Worm (Caenorhabditis elegans) whole organism, late embryonic: ENCODE data around the gene ttc-17.

Source experiments
- K09A11.1 ChIP-seq: sonication (generic microtip); optimal IDR thresholded peaks from 2 replicates; lab custom pipeline; 2017; ENCODE audit warnings: antibody characterized with exemption, mild to moderate bottlenecking, missing genetic modification characterization, missing compliant biosample characterization; ENCODE audit not compliant: insufficient read depth
- ama-1 ChIP-seq: fragments of 150-350 bp; optimal IDR thresholded peaks from 2 replicates; lab custom pipeline; 2014
- ceh-14 ChIP-seq: sonication (generic microtip); optimal IDR thresholded peaks from 2 replicates; lab custom pipeline; 2016; ENCODE audit warnings: missing genotype, missing genetic modification characterization, missing compliant biosample characterization
- ceh-18 ChIP-seq: sonication (generic microtip); optimal IDR thresholded peaks from 2 replicates; lab custom pipeline; 2016; ENCODE audit warnings: missing genetic modification characterization, missing compliant biosample characterization
- ceh-2 ChIP-seq: sonication (generic microtip); optimal IDR thresholded peaks from 2 replicates; lab custom pipeline; 2016; ENCODE audit warnings: missing genotype, missing genetic modification characterization, missing compliant biosample characterization
- ceh-22 ChIP-seq: sonication (generic microtip); optimal IDR thresholded peaks from 2 replicates; lab custom pipeline; 2017; ENCODE audit warnings: missing biosample characterization, missing genetic modification characterization
- ceh-31 ChIP-seq: sonication (generic microtip); optimal IDR thresholded peaks from 2 replicates; lab custom pipeline; 2016; ENCODE audit warnings: missing genetic modification characterization, missing compliant biosample characterization
- ceh-6 ChIP-seq: fragments of 200-800 bp; sonication (Bioruptor generic); optimal IDR thresholded peaks from 2 replicates; lab custom pipeline; 2018; ENCODE audit warnings: mild to moderate bottlenecking, missing genetic modification characterization, missing compliant biosample characterization
- che-1 ChIP-seq: sonication (generic microtip); optimal IDR thresholded peaks from 2 replicates; lab custom pipeline; 2016; ENCODE audit warnings: mild to moderate bottlenecking, missing genetic modification characterization, missing compliant biosample characterization
- dve-1 ChIP-seq: sonication (generic microtip); optimal IDR thresholded peaks from 2 replicates; lab custom pipeline; 2017; ENCODE audit warnings: antibody characterized with exemption, mild to moderate bottlenecking, missing genetic modification characterization, missing compliant biosample characterization
- elt-2 ChIP-seq: sonication (generic microtip); optimal IDR thresholded peaks from 2 replicates; lab custom pipeline; 2016; ENCODE audit warnings: missing genetic modification reagents, missing genetic modification characterization, missing compliant biosample characterization
- fkh-10 ChIP-seq: fragments of 150-350 bp; optimal IDR thresholded peaks from 2 replicates; lab custom pipeline; 2014; ENCODE audit warnings: missing biosample characterization, missing genetic modification reagents, missing genetic modification characterization
- gmeb-2 ChIP-seq: sonication (generic microtip); optimal IDR thresholded peaks from 2 replicates; lab custom pipeline; 2016; ENCODE audit warnings: missing genetic modification characterization, inconsistent platforms, missing compliant biosample characterization
- hlh-15 ChIP-seq: sonication (generic microtip); optimal IDR thresholded peaks from 2 replicates; lab custom pipeline; 2016; ENCODE audit warnings: missing genetic modification characterization, missing compliant biosample characterization
- hlh-8 ChIP-seq: sonication (generic microtip); optimal IDR thresholded peaks from 2 replicates; lab custom pipeline; 2016; ENCODE audit warnings: missing genotype, missing genetic modification characterization, missing compliant biosample characterization
- lin-11 ChIP-seq: fragments of 200-800 bp; sonication (Bioruptor generic); optimal IDR thresholded peaks from 2 replicates; lab custom pipeline; 2018; ENCODE audit warnings: mild to moderate bottlenecking, missing genetic modification characterization, missing compliant biosample characterization
- mec-3 ChIP-seq: sonication (generic microtip); optimal IDR thresholded peaks from 2 replicates; lab custom pipeline; 2016; ENCODE audit warnings: borderline replicate concordance, missing genetic modification characterization, missing compliant biosample characterization
- nfya-1 ChIP-seq: sonication (generic microtip); optimal IDR thresholded peaks from 2 replicates; lab custom pipeline; 2017; ENCODE audit warnings: missing genetic modification characterization, mild to moderate bottlenecking, missing compliant biosample characterization, antibody characterized with exemption, moderate library complexity
- nhr-11 ChIP-seq: fragments of 150-350 bp; optimal IDR thresholded peaks from 2 replicates; lab custom pipeline; 2014; ENCODE audit warnings: missing biosample characterization, missing genetic modification characterization
- npax-4 ChIP-seq: sonication (generic microtip); optimal IDR thresholded peaks from 2 replicates; lab custom pipeline; 2016; ENCODE audit warnings: missing genetic modification characterization, missing compliant biosample characterization
- odd-2 ChIP-seq: sonication (generic microtip); optimal IDR thresholded peaks from 2 replicates; lab custom pipeline; 2017; ENCODE audit warnings: antibody characterized with exemption, mild to moderate bottlenecking, missing genetic modification characterization, missing compliant biosample characterization
- pag-3 ChIP-seq: sonication (generic microtip); optimal IDR thresholded peaks from 2 replicates; lab custom pipeline; 2016; ENCODE audit warnings: missing compliant biosample characterization, missing genetic modification characterization, borderline replicate concordance
- pat-9 ChIP-seq: fragments of 200-800 bp; sonication (Bioruptor generic); optimal IDR thresholded peaks from 2 replicates; lab custom pipeline; 2018; ENCODE audit warnings: mild to moderate bottlenecking, missing genetic modification characterization, moderate library complexity, missing compliant biosample characterization
- pax-1 ChIP-seq: fragments of 150-350 bp; optimal IDR thresholded peaks from 2 replicates; lab custom pipeline; 2014; ENCODE audit warnings: missing biosample characterization, missing genetic modification characterization
- pha-2 ChIP-seq: sonication (generic microtip); optimal IDR thresholded peaks from 2 replicates; lab custom pipeline; 2017; ENCODE audit warnings: mild to moderate bottlenecking, missing genetic modification characterization, missing compliant biosample characterization
- pros-1 ChIP-seq: fragments of 150-350 bp; optimal IDR thresholded peaks from 2 replicates; lab custom pipeline; 2014; ENCODE audit warnings: missing biosample characterization, missing genetic modification reagents, missing genetic modification characterization
- ref-2 ChIP-seq: sonication (generic microtip); optimal IDR thresholded peaks from 2 replicates; lab custom pipeline; 2016; ENCODE audit warnings: missing genetic modification characterization, missing compliant biosample characterization
- rnt-1 ChIP-seq: sonication (generic microtip); optimal IDR thresholded peaks from 2 replicates; lab custom pipeline; 2016; ENCODE audit warnings: missing genetic modification characterization, missing compliant biosample characterization
- sdc-2 ChIP-seq: sonication (generic microtip); optimal IDR thresholded peaks from 2 replicates; lab custom pipeline; 2016; ENCODE audit warnings: missing genotype, missing genetic modification characterization, missing compliant biosample characterization
- sox-2 ChIP-seq: fragments of 200-800 bp; sonication (Bioruptor generic); IDR thresholded peaks from 2 replicates; pipeline ENCODE4 v1.3.6; 2022; ENCODE audit warnings: missing genetic modification reagents, missing genetic modification characterization, missing compliant biosample characterization
- sox-4 ChIP-seq: sonication (generic microtip); optimal IDR thresholded peaks from 2 replicates; lab custom pipeline; 2017; ENCODE audit warnings: mild to moderate bottlenecking, missing genetic modification characterization, inconsistent platforms, missing compliant biosample characterization
- ttx-3 ChIP-seq: sonication (generic microtip); optimal IDR thresholded peaks from 2 replicates; lab custom pipeline; 2016; ENCODE audit warnings: missing genetic modification reagents, missing genetic modification characterization, missing compliant biosample characterization
- unc-42 ChIP-seq: sonication (generic microtip); optimal IDR thresholded peaks from 2 replicates; lab custom pipeline; 2016; ENCODE audit warnings: missing genotype, missing genetic modification characterization, missing compliant biosample characterization
- unc-55 ChIP-seq: sonication (generic microtip); optimal IDR thresholded peaks from 2 replicates; lab custom pipeline; 2017; ENCODE audit warnings: missing biosample characterization, missing genetic modification reagents, missing genetic modification characterization
- unc-86 ChIP-seq: sonication (generic microtip); optimal IDR thresholded peaks from 2 replicates; lab custom pipeline; 2016; ENCODE audit warnings: missing genetic modification characterization, missing compliant biosample characterization
- zip-5 ChIP-seq: sonication (generic microtip); optimal IDR thresholded peaks from 2 replicates; lab custom pipeline; 2016; ENCODE audit warnings: missing genetic modification characterization, missing compliant biosample characterization

The ttc-17 gene

ce11 chrV:8985740-8986139 lies 28.9 kb downstream of the ttc-17 start, which contains the start of gene str-85:
Gene str-85, minus strand, starts transcription at chrV:8985840.
- TF ChIP-seq unc-86 (tag; lab: Kevin White, UChicago) = no peak
- no peak for TF ChIP-seq ceh-31 (tag; lab: Kevin White, UChicago)
- no peak for TF ChIP-seq lin-11 (tag; lab: Kevin White, UChicago)
- no peak for TF ChIP-seq dve-1 (tag; lab: Kevin White, UChicago)
- no peak for TF ChIP-seq che-1 (tag; lab: Kevin White, UChicago)
- no peak for TF ChIP-seq gmeb-2 (tag; lab: Kevin White, UChicago)
- no peak for TF ChIP-seq ama-1 (lab: Kevin White, UChicago)
- no peak for TF ChIP-seq ceh-18 (tag; lab: Kevin White, UChicago)
- no peak for TF ChIP-seq nfya-1
- no peak for TF ChIP-seq odd-2 (tag; lab: Kevin White, UChicago)
- TF ChIP-seq sdc-2 (tag; lab: Kevin White, UChicago) = no peak
- TF ChIP-seq hlh-8 (tag; lab: Kevin White, UChicago) = no peak
- no peak for TF ChIP-seq sox-4 (tag; lab: Kevin White, UChicago)
- no peak for TF ChIP-seq ttx-3
- no peak for TF ChIP-seq mec-3 (tag; lab: Kevin White, UChicago)
- no peak for TF ChIP-seq pat-9 (tag; lab: Kevin White, UChicago)
- TF ChIP-seq npax-4 (tag; lab: Kevin White, UChicago) = no peak

- TF ChIP-seq pax-1 (tag; lab: Kevin White, UChicago) = no peak
- TF ChIP-seq nfya-1 = no peak
Measured at ce11 chrV:8988104-8988503, 31.3 kb downstream of the ttc-17 start, which contains the start of gene str-87. Gene str-87, minus strand, starts transcription at chrV:8988204.

- no peak for TF ChIP-seq unc-42
- no peak for TF ChIP-seq nhr-11 (tag; lab: Kevin White, UChicago)
- TF ChIP-seq K09A11.1 (tag; lab: Kevin White, UChicago) = no peak
- TF ChIP-seq pag-3 (tag; lab: Kevin White, UChicago) = no peak
- TF ChIP-seq ceh-31 (tag; lab: Kevin White, UChicago) = no peak
- no peak for TF ChIP-seq zip-5 (tag; lab: Kevin White, UChicago)
- TF ChIP-seq ref-2 (tag; lab: Kevin White, UChicago) = no peak
- no peak for TF ChIP-seq nfya-1
- no peak for TF ChIP-seq ceh-18 (tag; lab: Kevin White, UChicago)
- no peak for TF ChIP-seq unc-55 (GFP tag; lab: Kevin White, UChicago)
- no peak for TF ChIP-seq sdc-2 (tag; lab: Kevin White, UChicago)
Measured at ce11 chrV:8990194-8990649, 33.4 kb downstream of the ttc-17 start, which contains the start of gene F59E11.7. Gene F59E11.7, plus strand, starts transcription at chrV:8990244.

- TF ChIP-seq sox-4 (tag; lab: Kevin White, UChicago) (no peak), hlh-15 (tag; lab: Kevin White, UChicago) (no peak), fkh-10 (GFP tag; lab: Kevin White, UChicago) (no peak), mec-3 (tag; lab: Kevin White, UChicago) (no peak), elt-2 (tag; lab: Kevin White, UChicago) (no peak), nhr-11 (tag; lab: Kevin White, UChicago) (no peak), npax-4 (tag; lab: Kevin White, UChicago) (no peak), unc-55 (GFP tag; lab: Kevin White, UChicago) (no peak), ttx-3 (no peak), sox-2 (no peak), gmeb-2 (tag; lab: Kevin White, UChicago) (no peak), ceh-22 (tag; lab: Kevin White, UChicago) (no peak), zip-5 (tag; lab: Kevin White, UChicago) (no peak), ceh-2 (tag; lab: Kevin White, UChicago) (no peak), ceh-6 (no peak)
Measured at ce11 chrV:8991679-8992078, 34.8 kb downstream of the ttc-17 start, which contains the start of gene F59E11.6. Gene F59E11.6, plus strand, starts transcription at chrV:8991789.

ce11 chrV:8994272-8994671 lies 37.4 kb downstream of the ttc-17 start:
- TF ChIP-seq ceh-31 (tag; lab: Kevin White, UChicago) (no peak), unc-42 (no peak), pros-1 (no peak), ceh-6 (no peak), nhr-11 (tag; lab: Kevin White, UChicago) (no peak), ceh-14 (no peak), ama-1 (lab: Kevin White, UChicago) (no peak), gmeb-2 (tag; lab: Kevin White, UChicago) (no peak), pha-2 (tag; lab: Kevin White, UChicago) (no peak), rnt-1 (tag; lab: Kevin White, UChicago) (no peak)
